Worm (Caenorhabditis elegans) whole organism, early embryonic: ENCODE data around the gene sre-28.

Source experiments
- B0310.2 ChIP-seq: sonication (generic microtip); optimal IDR thresholded peaks from 2 replicates; lab custom pipeline; 2016; ENCODE audit warnings: mild to moderate bottlenecking, missing genetic modification characterization, missing compliant biosample characterization
- F13C5.2 ChIP-seq: sonication (generic microtip); optimal IDR thresholded peaks from 2 replicates; lab custom pipeline; 2017; ENCODE audit warnings: mild to moderate bottlenecking, missing genetic modification characterization, inconsistent platforms, missing compliant biosample characterization
- ama-1 ChIP-seq: fragments of 150-350 bp; optimal IDR thresholded peaks from 2 replicates; lab custom pipeline; 2014
- ceh-36 ChIP-seq: sonication (generic microtip); optimal IDR thresholded peaks from 2 replicates; lab custom pipeline; 2016; ENCODE audit warnings: missing genetic modification characterization, inconsistent platforms, missing compliant biosample characterization
- ets-7 ChIP-seq: sonication (generic microtip); optimal IDR thresholded peaks from 2 replicates; lab custom pipeline; 2016; ENCODE audit warnings: missing genotype, missing genetic modification characterization, missing compliant biosample characterization
- flt-1 ChIP-seq: fragments of 200-800 bp; sonication (Bioruptor generic); IDR thresholded peaks from 2 replicates; pipeline ENCODE4 v1.3.6; 2022; ENCODE audit warnings: missing genetic modification characterization, missing compliant biosample characterization
- hmbx-1 ChIP-seq: sonication (generic microtip); optimal IDR thresholded peaks from 2 replicates; lab custom pipeline; 2016; ENCODE audit warnings: mild to moderate bottlenecking, missing genetic modification characterization, missing compliant biosample characterization
- hmg-4 ChIP-seq: fragments of 200-800 bp; sonication (Bioruptor generic); optimal IDR thresholded peaks from 2 replicates; lab custom pipeline; 2018; ENCODE audit warnings: mild to moderate bottlenecking, missing genetic modification characterization, missing compliant biosample characterization
- hnd-1 ChIP-seq: sonication (generic microtip); optimal IDR thresholded peaks from 2 replicates; lab custom pipeline; 2016; ENCODE audit warnings: missing genetic modification characterization, missing compliant biosample characterization
- pes-1 ChIP-seq: fragments of 200-800 bp; sonication (Bioruptor generic); IDR thresholded peaks from 2 replicates; pipeline ENCODE4 v1.3.6; 2022; ENCODE audit warnings: missing genetic modification reagents, missing genetic modification characterization, missing compliant biosample characterization
- sea-1 ChIP-seq: fragments of 200-800 bp; sonication (Bioruptor generic); conservative IDR thresholded peaks from 2 replicates; pipeline ENCODE4 v1.3.6; 2022; ENCODE audit warnings: missing genetic modification characterization, missing compliant biosample characterization
- tbx-37 ChIP-seq: fragments of 200-800 bp; sonication (Bioruptor generic); conservative IDR thresholded peaks from 2 replicates; pipeline ENCODE4 v1.3.6; 2022; ENCODE audit warnings: missing genetic modification reagents, missing genetic modification characterization, missing compliant biosample characterization

DNA sequence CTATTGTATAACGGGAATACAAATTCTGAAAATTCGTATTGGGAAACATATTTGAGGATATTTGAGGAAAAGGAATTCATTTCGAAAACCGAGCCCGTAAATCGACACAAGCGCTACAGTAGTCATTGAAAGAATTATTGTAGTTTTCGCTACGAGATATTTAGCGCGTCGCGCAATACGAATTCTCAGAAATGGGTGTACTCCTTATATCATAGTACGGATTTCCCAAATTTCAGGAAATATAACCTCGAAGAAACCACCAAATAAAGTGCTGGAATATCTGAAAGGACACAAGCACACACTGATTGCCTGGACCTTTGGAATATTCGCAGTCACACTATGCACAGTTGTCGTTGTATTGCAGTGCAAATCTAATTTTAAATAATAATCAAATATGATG, 16.8 kb upstream of the sre-28 start:
- TF ChIP-seq flt-1: no peak
- no peak for TF ChIP-seq sea-1 (GFP tag; lab: Robert Waterston, UW)
- no peak for TF ChIP-seq ama-1
- no peak for TF ChIP-seq tbx-37 (GFP tag; lab: Robert Waterston, UW)
- no peak for TF ChIP-seq ets-7 (tag; lab: Kevin White, UChicago)
- TF ChIP-seq pes-1 (GFP tag; lab: Robert Waterston, UW): no peak
- no peak for TF ChIP-seq hnd-1
- TF ChIP-seq hmg-4 (GFP tag; lab: Kevin White, UChicago): no peak
- TF ChIP-seq F13C5.2 (tag; lab: Kevin White, UChicago): no peak
- no peak for TF ChIP-seq ceh-36 (tag; lab: Kevin White, UChicago)
- no peak for TF ChIP-seq hmbx-1 (tag; lab: Kevin White, UChicago)
- no peak for TF ChIP-seq B0310.2 (tag; lab: Kevin White, UChicago)
